Worm (Caenorhabditis elegans) whole organism, young adult: ENCODE data around the gene tsp-6.

Experiments used
- B0261.1 ChIP-seq: sonication (generic microtip); optimal IDR thresholded peaks from 2 replicates; lab custom pipeline; 2016; ENCODE audit warnings: mild to moderate bottlenecking, missing genetic modification characterization, moderate library complexity, missing compliant biosample characterization
- B0336.3 ChIP-seq: fragments of 200-800 bp; sonication (Bioruptor generic); IDR thresholded peaks from 2 replicates; pipeline ENCODE4 v1.3.6; 2022; ENCODE audit warnings: missing genetic modification characterization, missing compliant biosample characterization
- F10E7.11 ChIP-seq: sonication (generic microtip); optimal IDR thresholded peaks from 2 replicates; lab custom pipeline; 2017; ENCODE audit warnings: mild to moderate bottlenecking, missing genetic modification characterization, moderate library complexity, missing compliant biosample characterization
- F33H1.4 ChIP-seq: fragments of 200-800 bp; sonication (Bioruptor generic); IDR thresholded peaks from 2 replicates; pipeline ENCODE4 v1.3.6; 2022; ENCODE audit warnings: missing genetic modification reagents, missing genetic modification characterization, missing compliant biosample characterization
- F37B4.10 ChIP-seq: fragments of 200-800 bp; sonication (Bioruptor generic); IDR thresholded peaks from 2 replicates; pipeline ENCODE4 v1.3.6; 2022; ENCODE audit warnings: missing genetic modification characterization, missing compliant biosample characterization
- K12H6.12 ChIP-seq: fragments of 200-800 bp; sonication (Bioruptor generic); optimal IDR thresholded peaks from 2 replicates; lab custom pipeline; 2018; ENCODE audit warnings: mild to moderate bottlenecking, missing genetic modification characterization, missing compliant biosample characterization
- T26A5.8 ChIP-seq: sonication (generic microtip); optimal IDR thresholded peaks from 2 replicates; lab custom pipeline; 2016; ENCODE audit warnings: missing genetic modification characterization, missing compliant biosample characterization
- Y56A3A.18 ChIP-seq: fragments of 200-800 bp; sonication (Bioruptor generic); IDR thresholded peaks from 2 replicates; pipeline ENCODE4 v1.3.6; 2022; ENCODE audit warnings: missing genetic modification reagents, missing genetic modification characterization, missing compliant biosample characterization
- Y67H2A.10 ChIP-seq: fragments of 200-800 bp; sonication (Bioruptor generic); conservative IDR thresholded peaks from 2 replicates; pipeline ENCODE4 v1.3.6; 2022; ENCODE audit warnings: missing genetic modification reagents, missing genetic modification characterization, missing compliant biosample characterization
- Y95B8A.8 ChIP-seq: fragments of 200-800 bp; sonication (Bioruptor generic); IDR thresholded peaks from 2 replicates; pipeline ENCODE4 v1.3.6; 2022; ENCODE audit warnings: missing genetic modification reagents, missing genetic modification characterization, missing compliant biosample characterization
- ccch-3 ChIP-seq: fragments of 200-800 bp; sonication (Bioruptor generic); optimal IDR thresholded peaks from 2 replicates; lab custom pipeline; 2018; ENCODE audit warnings: mild to moderate bottlenecking, missing genetic modification characterization, missing compliant biosample characterization
- ceh-27 ChIP-seq: fragments of 200-800 bp; sonication (Bioruptor generic); optimal IDR thresholded peaks from 2 replicates; lab custom pipeline; 2018; ENCODE audit warnings: mild to moderate bottlenecking, missing genetic modification characterization, moderate library complexity, missing compliant biosample characterization
- ceh-79 ChIP-seq: sonication (generic microtip); optimal IDR thresholded peaks from 2 replicates; lab custom pipeline; 2017; ENCODE audit warnings: mild to moderate bottlenecking, missing genetic modification characterization, missing compliant biosample characterization
- dox-1 ChIP-seq: fragments of 200-800 bp; sonication (Bioruptor generic); IDR thresholded peaks from 2 replicates; pipeline ENCODE4 v1.3.6; 2022; ENCODE audit warnings: missing genetic modification reagents, missing genetic modification characterization, missing compliant biosample characterization
- efl-1 ChIP-seq: fragments of 150-350 bp; optimal IDR thresholded peaks from 2 replicates; lab custom pipeline; 2014; ENCODE audit warnings: missing biosample characterization, missing genetic modification reagents, missing genetic modification characterization
- egl-18 ChIP-seq: fragments of 200-800 bp; sonication (Bioruptor generic); IDR thresholded peaks from 2 replicates; pipeline ENCODE4 v1.3.6; 2022; ENCODE audit warnings: missing genetic modification reagents, missing genetic modification characterization, missing compliant biosample characterization
- hmg-1.2 ChIP-seq: fragments of 200-800 bp; sonication (Bioruptor generic); IDR thresholded peaks from 2 replicates; pipeline ENCODE4 v1.3.6; 2022; ENCODE audit warnings: missing genetic modification reagents, missing genetic modification characterization, missing compliant biosample characterization
- hmg-20 ChIP-seq: fragments of 200-800 bp; sonication (Bioruptor generic); IDR thresholded peaks from 2 replicates; pipeline ENCODE4 v1.3.6; 2022; ENCODE audit warnings: missing genetic modification reagents, missing genetic modification characterization, missing compliant biosample characterization
- hsf-1 ChIP-seq: fragments of 200-800 bp; sonication (Bioruptor generic); IDR thresholded peaks from 2 replicates; pipeline ENCODE4 v1.3.6; 2022; ENCODE audit warnings: missing genetic modification reagents, missing genetic modification characterization, missing compliant biosample characterization
- lir-1 ChIP-seq: fragments of 200-800 bp; sonication (Bioruptor generic); conservative IDR thresholded peaks from 2 replicates; pipeline ENCODE4 v1.3.6; 2022; ENCODE audit warnings: missing genetic modification reagents, missing genetic modification characterization, missing compliant biosample characterization
- madf-6 ChIP-seq: fragments of 200-800 bp; sonication (Bioruptor generic); IDR thresholded peaks from 2 replicates; pipeline ENCODE4 v1.3.6; 2022; ENCODE audit warnings: missing genetic modification reagents, missing genetic modification characterization, missing compliant biosample characterization
- nfya-1 ChIP-seq: sonication (generic microtip); optimal IDR thresholded peaks from 2 replicates; lab custom pipeline; 2017; ENCODE audit warnings: antibody characterized with exemption, missing compliant biosample characterization, missing genetic modification characterization, borderline replicate concordance; ENCODE audit not compliant: insufficient read depth
- nhr-179 ChIP-seq: sonication (generic microtip); optimal IDR thresholded peaks from 2 replicates; lab custom pipeline; 2016; ENCODE audit warnings: mild to moderate bottlenecking, missing genetic modification characterization, missing compliant biosample characterization
- nhr-27 ChIP-seq: fragments of 200-800 bp; sonication (Bioruptor generic); optimal IDR thresholded peaks from 2 replicates; lab custom pipeline; 2018; ENCODE audit warnings: mild to moderate bottlenecking, missing genetic modification characterization, moderate library complexity, missing compliant biosample characterization
- rcor-1 ChIP-seq: fragments of 200-800 bp; sonication (Bioruptor generic); IDR thresholded peaks from 2 replicates; pipeline ENCODE4 v1.3.6; 2022; ENCODE audit warnings: missing genetic modification reagents, missing genetic modification characterization, missing compliant biosample characterization
- sea-2 ChIP-seq: fragments of 200-800 bp; sonication (Bioruptor generic); IDR thresholded peaks from 2 replicates; pipeline ENCODE4 v1.3.6; 2022; ENCODE audit warnings: missing genetic modification characterization, missing compliant biosample characterization
- snpc-4 ChIP-seq, 5 experiments: fragments of 150-350 bp in 1 of 5; sonication (generic microtip) in 4 of 5; optimal IDR thresholded peaks; 2 replicates each; lab custom pipeline; 2014 to 2018; ENCODE audit warnings: missing genetic modification characterization in 5 of 5, missing biosample characterization in 3 of 5, antibody characterized with exemption in 2 of 5, mild to moderate bottlenecking in 2 of 5, missing compliant biosample characterization in 2 of 5, missing genotype in 2 of 5, moderate library complexity in 2 of 5, missing genetic modification reagents in 1 of 5
- somi-1 ChIP-seq: fragments of 200-800 bp; sonication (Bioruptor generic); optimal IDR thresholded peaks from 2 replicates; lab custom pipeline; 2018; ENCODE audit warnings: mild to moderate bottlenecking, missing genetic modification characterization, missing compliant biosample characterization
- sptf-2 ChIP-seq: fragments of 200-800 bp; sonication (Bioruptor generic); optimal IDR thresholded peaks from 2 replicates; lab custom pipeline; 2018; ENCODE audit warnings: mild to moderate bottlenecking, missing genetic modification characterization, missing compliant biosample characterization
- tbp1 ChIP-seq: fragments of 200-800 bp; sonication (Bioruptor generic); optimal IDR thresholded peaks from 2 replicates; lab custom pipeline; 2018; ENCODE audit warnings: mild to moderate bottlenecking, missing genetic modification characterization, missing compliant biosample characterization
- zfh-2 ChIP-seq: fragments of 200-800 bp; sonication (Bioruptor generic); conservative IDR thresholded peaks from 2 replicates; pipeline ENCODE4 v1.3.6; 2022; ENCODE audit warnings: missing genetic modification reagents, missing genetic modification characterization, missing compliant biosample characterization
- ztf-18 ChIP-seq: sonication (generic microtip); optimal IDR thresholded peaks from 2 replicates; lab custom pipeline; 2016; ENCODE audit warnings: missing genotype, mild to moderate bottlenecking, missing genetic modification characterization, missing compliant biosample characterization
- ztf-26 ChIP-seq: sonication (generic microtip); optimal IDR thresholded peaks from 2 replicates; lab custom pipeline; 2017; ENCODE audit warnings: missing genetic modification characterization, missing compliant biosample characterization

The tsp-6 gene

DNA sequence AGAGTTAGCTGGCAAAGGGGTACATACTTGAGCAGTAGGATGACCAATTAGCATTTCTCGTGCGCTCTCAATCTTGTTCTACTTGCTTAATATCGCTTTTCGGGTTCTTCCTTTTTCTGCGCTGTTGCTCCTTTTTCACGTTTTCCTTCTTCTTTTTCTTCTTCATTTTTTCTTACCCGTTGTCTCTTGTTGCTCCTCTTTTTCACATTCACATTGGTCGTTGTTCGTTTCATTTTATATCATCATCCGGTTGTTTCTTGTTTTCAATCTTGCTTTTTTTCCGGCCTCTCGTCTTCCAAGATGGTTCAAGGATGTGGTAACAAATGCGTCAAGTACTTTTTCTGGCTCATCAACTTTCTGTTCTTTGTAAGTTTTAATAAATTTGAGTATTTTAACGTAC lies at the start of gene tsp-6:
Gene tsp-6 (plus strand): TSS at position 301 of the 400 bp plus-strand sequence.
- TF ChIP-seq egl-18 (GFP tag; lab: Robert Waterston, UW) = no peak
- TF ChIP-seq dox-1 (GFP tag; lab: Robert Waterston, UW) = no peak
- no peak for TF ChIP-seq snpc-4 (GFP tag; optimal IDR thresholded peaks at IDR 0.05; lab: Kevin White, UChicago)
- no peak for TF ChIP-seq snpc-4 (tag; optimal IDR thresholded peaks at IDR 0.05; lab: Kevin White, UChicago)
- TF ChIP-seq K12H6.12 = no peak
- no peak for TF ChIP-seq ceh-27 (GFP tag; lab: Kevin White, UChicago)
- no peak for TF ChIP-seq hmg-1.2 (GFP tag; lab: Robert Waterston, UW)
- TF ChIP-seq somi-1 (GFP tag; lab: Kevin White, UChicago) = no peak
- TF ChIP-seq nhr-179 (tag; lab: Kevin White, UChicago) = no peak
- no peak for TF ChIP-seq sea-2
- TF ChIP-seq ztf-18 (tag; lab: Kevin White, UChicago) = no peak
- no peak for TF ChIP-seq rcor-1 (GFP tag; lab: Robert Waterston, UW)
- no peak for TF ChIP-seq Y95B8A.8 (GFP tag; lab: Robert Waterston, UW)
- no peak for TF ChIP-seq nhr-27
- no peak for TF ChIP-seq T26A5.8
- TF ChIP-seq nfya-1 (tag; lab: Kevin White, UChicago) = no peak
- TF ChIP-seq F10E7.11 = no peak
- TF ChIP-seq sptf-2 = no peak

DNA sequence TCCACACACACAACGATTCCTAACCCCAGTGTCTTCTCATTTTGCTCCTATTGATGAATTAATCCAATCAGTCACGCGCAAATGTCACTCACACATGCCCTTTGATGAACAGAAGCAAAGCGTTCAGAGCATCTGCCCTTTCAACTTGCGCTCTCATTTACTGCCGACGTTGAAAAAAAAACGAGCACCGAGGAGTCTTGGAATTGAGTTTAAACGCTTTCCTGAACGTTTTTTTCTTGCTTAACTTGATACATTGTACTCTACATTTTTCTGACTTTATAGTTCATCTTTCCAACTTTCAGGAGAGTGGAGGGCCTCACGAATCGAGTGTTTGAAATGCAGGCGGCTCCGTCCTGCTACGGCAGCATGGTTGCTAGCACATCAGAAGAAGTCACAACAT lies 48.5 kb upstream of the tsp-6 start, which contains the start of gene cgef-1:
Gene cgef-1 (plus strand): TSS at position 301 of the 400 bp plus-strand sequence.
- no peak for TF ChIP-seq tbp1 (GFP tag; lab: Kevin White, UChicago)
- no peak for TF ChIP-seq B0261.1 (tag; lab: Kevin White, UChicago)
- TF ChIP-seq ccch-3 = no peak
- no peak for TF ChIP-seq B0336.3 (GFP tag; lab: Robert Waterston, UW)

DNA sequence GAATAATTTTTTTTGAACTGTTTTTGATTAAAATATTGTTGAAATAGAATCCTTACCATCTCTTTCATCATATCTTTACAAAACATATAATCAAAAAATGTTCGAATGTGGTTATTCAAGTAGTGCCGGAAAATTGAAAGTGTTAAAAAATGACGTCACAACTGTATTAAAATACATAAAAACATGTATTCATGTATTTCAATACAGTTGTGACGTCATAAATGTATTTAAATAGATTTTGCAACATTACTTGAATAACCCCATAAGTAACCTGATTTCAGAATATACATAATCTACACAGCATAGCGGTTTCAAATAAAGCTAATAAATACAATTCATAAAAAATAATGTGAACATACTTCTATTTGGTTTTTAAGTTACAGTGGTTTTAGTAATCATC lies 43.3 kb upstream of the tsp-6 start:
- no peak for TF ChIP-seq Y56A3A.18 (GFP tag; lab: Robert Waterston, UW)
- TF ChIP-seq sptf-2 = no peak
- no peak for TF ChIP-seq Y67H2A.10
- TF ChIP-seq, all 124 proteins: peak for 0

DNA sequence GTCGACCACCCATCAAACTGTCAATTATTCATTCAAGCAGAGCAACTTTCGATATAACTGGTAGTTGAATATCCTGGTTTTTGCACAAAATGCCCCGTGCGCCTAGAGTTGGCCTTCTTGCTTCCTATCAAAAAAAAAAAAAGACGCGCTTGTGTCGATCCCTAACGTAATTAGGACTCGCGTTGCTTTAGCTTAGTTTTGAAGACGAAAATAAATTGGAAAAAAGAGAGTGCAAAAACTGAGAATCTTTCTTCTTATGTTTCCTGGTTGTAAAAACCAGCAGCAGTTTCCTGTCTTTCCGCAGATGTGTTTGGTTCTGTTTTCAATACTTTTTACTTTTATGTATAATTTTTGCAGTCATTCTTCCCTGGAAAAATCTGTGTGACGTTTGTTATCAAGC lies 42.3 kb upstream of the tsp-6 start:
- no peak for TF ChIP-seq hsf-1 (GFP tag; lab: Robert Waterston, UW)
- no peak for TF ChIP-seq lir-1
- no peak for TF ChIP-seq hmg-20 (GFP tag; lab: Robert Waterston, UW)

DNA sequence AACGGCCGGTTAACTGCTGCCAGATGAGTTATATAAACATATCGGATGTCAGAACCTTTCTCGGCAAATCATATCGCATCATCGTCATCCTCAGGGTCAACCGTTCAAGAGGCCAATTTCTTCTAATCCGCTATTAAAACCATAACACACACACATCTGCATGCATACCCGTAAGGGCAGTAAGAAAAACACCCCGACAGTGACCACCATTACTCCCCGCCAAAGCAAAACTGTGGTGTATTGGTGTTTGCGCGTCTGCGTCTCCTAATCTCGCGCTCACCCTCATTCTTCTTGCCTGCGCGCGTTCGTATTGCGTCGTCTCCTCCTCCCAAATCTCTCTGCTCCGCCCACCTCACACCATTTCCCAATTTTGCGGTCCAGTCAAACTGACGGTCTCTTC lies 26.7 kb upstream of the tsp-6 start:
- TF ChIP-seq efl-1 (GFP tag; lab: Kevin White, UChicago) (peak; percentile 18), tbp1 (GFP tag; lab: Kevin White, UChicago) (no peak), madf-6 (GFP tag; lab: Robert Waterston, UW) (peak; percentile 17; the same call in 1 of the 2 replicates), F37B4.10 (0 out of 2 replicates have a peak, but pooled peaks have one; percentile 69), F33H1.4 (GFP tag; lab: Robert Waterston, UW) (no peak), ceh-79 (tag; lab: Kevin White, UChicago) (no peak), dox-1 (GFP tag; lab: Robert Waterston, UW) (0 out of 2 replicates have a peak, but pooled peaks have one; percentile 16), ztf-26 (tag; lab: Kevin White, UChicago) (no peak), zfh-2 (GFP tag; lab: Robert Waterston, UW) (0 out of 2 replicates have a peak, but pooled peaks have one; percentile 37)
